Worm (Caenorhabditis elegans) whole organism, early embryonic: ENCODE results near the gene cdr-1.
"Not testable (repeated sequence)": the region's sequence is repeated elsewhere in the genome, so short reads cannot be mapped to it uniquely, and the experiment has no call there.

ENCODE experiments used
- B0310.2 ChIP-seq: sonication (generic microtip); optimal IDR thresholded peaks from 2 replicates; lab custom pipeline; 2016; ENCODE audit warnings: mild to moderate bottlenecking, missing genetic modification characterization, missing compliant biosample characterization
- F13C5.2 ChIP-seq: sonication (generic microtip); optimal IDR thresholded peaks from 2 replicates; lab custom pipeline; 2017; ENCODE audit warnings: mild to moderate bottlenecking, missing genetic modification characterization, inconsistent platforms, missing compliant biosample characterization
- aly-1 ChIP-seq: sonication (generic microtip); optimal IDR thresholded peaks from 2 replicates; lab custom pipeline; 2016; ENCODE audit warnings: missing genetic modification characterization, missing compliant biosample characterization
- ama-1 ChIP-seq: fragments of 150-350 bp; optimal IDR thresholded peaks from 2 replicates; lab custom pipeline; 2014
- ceh-13 ChIP-seq: fragments of 200-800 bp; sonication (Bioruptor generic); optimal IDR thresholded peaks from 2 replicates; lab custom pipeline; 2018; ENCODE audit warnings: mild to moderate bottlenecking, missing genetic modification characterization, missing compliant biosample characterization
- ceh-36 ChIP-seq: sonication (generic microtip); optimal IDR thresholded peaks from 2 replicates; lab custom pipeline; 2016; ENCODE audit warnings: missing genetic modification characterization, inconsistent platforms, missing compliant biosample characterization
- ets-7 ChIP-seq: sonication (generic microtip); optimal IDR thresholded peaks from 2 replicates; lab custom pipeline; 2016; ENCODE audit warnings: missing genotype, missing genetic modification characterization, missing compliant biosample characterization
- flt-1 ChIP-seq: fragments of 200-800 bp; sonication (Bioruptor generic); IDR thresholded peaks from 2 replicates; pipeline ENCODE4 v1.3.6; 2022; ENCODE audit warnings: missing genetic modification characterization, missing compliant biosample characterization
- hmbx-1 ChIP-seq: sonication (generic microtip); optimal IDR thresholded peaks from 2 replicates; lab custom pipeline; 2016; ENCODE audit warnings: mild to moderate bottlenecking, missing genetic modification characterization, missing compliant biosample characterization
- hmg-4 ChIP-seq: fragments of 200-800 bp; sonication (Bioruptor generic); optimal IDR thresholded peaks from 2 replicates; lab custom pipeline; 2018; ENCODE audit warnings: mild to moderate bottlenecking, missing genetic modification characterization, missing compliant biosample characterization
- hnd-1 ChIP-seq: sonication (generic microtip); optimal IDR thresholded peaks from 2 replicates; lab custom pipeline; 2016; ENCODE audit warnings: missing genetic modification characterization, missing compliant biosample characterization
- pes-1 ChIP-seq: fragments of 200-800 bp; sonication (Bioruptor generic); IDR thresholded peaks from 2 replicates; pipeline ENCODE4 v1.3.6; 2022; ENCODE audit warnings: missing genetic modification reagents, missing genetic modification characterization, missing compliant biosample characterization
- scrt-1 ChIP-seq: fragments of 200-800 bp; sonication (Bioruptor generic); IDR thresholded peaks from 2 replicates; pipeline ENCODE4 v1.3.6; 2022; ENCODE audit warnings: missing genetic modification characterization, missing compliant biosample characterization
- sea-1 ChIP-seq: fragments of 200-800 bp; sonication (Bioruptor generic); conservative IDR thresholded peaks from 2 replicates; pipeline ENCODE4 v1.3.6; 2022; ENCODE audit warnings: missing genetic modification characterization, missing compliant biosample characterization
- tbx-11 ChIP-seq: fragments of 200-800 bp; sonication (Bioruptor generic); IDR thresholded peaks from 2 replicates; pipeline ENCODE4 v1.3.6; 2022; ENCODE audit warnings: missing genetic modification characterization, missing compliant biosample characterization
- tbx-37 ChIP-seq: fragments of 200-800 bp; sonication (Bioruptor generic); conservative IDR thresholded peaks from 2 replicates; pipeline ENCODE4 v1.3.6; 2022; ENCODE audit warnings: missing genetic modification reagents, missing genetic modification characterization, missing compliant biosample characterization
- tra-4 ChIP-seq: sonication (generic microtip); optimal IDR thresholded peaks from 2 replicates; lab custom pipeline; 2017; ENCODE audit warnings: missing genetic modification characterization, missing compliant biosample characterization

Gene cdr-1

DNA sequence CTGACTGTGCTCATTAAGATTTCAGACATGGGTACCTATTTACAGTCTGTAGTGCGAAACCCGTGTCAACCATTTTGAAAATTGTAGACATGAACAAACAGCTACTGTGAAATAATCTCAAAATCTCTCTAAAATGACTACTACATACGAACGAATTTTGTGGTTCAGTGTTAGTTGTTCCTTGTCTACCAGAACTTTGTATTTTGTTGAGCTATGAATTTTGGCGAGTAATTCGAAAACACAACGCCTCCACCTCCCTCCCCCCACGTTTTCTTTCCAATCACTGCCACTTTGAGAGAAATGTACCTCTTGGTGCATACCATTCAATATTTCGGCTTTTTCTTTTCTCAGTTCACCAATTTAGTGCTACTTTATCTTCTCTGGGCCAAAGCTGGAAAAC is 28.4 kb upstream of the cdr-1 start, which contains the start of gene T06C12.11:
T06C12.11 (plus strand) TSS at position 301 of the 400 bp plus-strand sequence.
- no peak for TF ChIP-seq ceh-13 (GFP tag; lab: Kevin White, UChicago)
- no peak for TF ChIP-seq tbx-11 (GFP tag; lab: Robert Waterston, UW)
- TF ChIP-seq hnd-1 (tag; lab: Kevin White, UChicago) = no peak
- no peak for TF ChIP-seq flt-1 (GFP tag; lab: Robert Waterston, UW)
- TF ChIP-seq F13C5.2 (tag; lab: Kevin White, UChicago) = no peak
- no peak for TF ChIP-seq ceh-36
- no peak for TF ChIP-seq scrt-1 (GFP tag; lab: Robert Waterston, UW)
- TF ChIP-seq pes-1 (GFP tag; lab: Robert Waterston, UW) = no peak
- no peak for TF ChIP-seq tbx-37
- TF ChIP-seq hmg-4 (GFP tag; lab: Kevin White, UChicago) = no peak
- TF ChIP-seq hmbx-1 (tag; lab: Kevin White, UChicago) = no peak
- TF ChIP-seq sea-1 (GFP tag; lab: Robert Waterston, UW) = no peak
- TF ChIP-seq B0310.2 (tag; lab: Kevin White, UChicago) = no peak
- no peak for TF ChIP-seq ets-7
- TF ChIP-seq tra-4 (tag; lab: Kevin White, UChicago) = no peak
- TF ChIP-seq ama-1 (lab: Kevin White, UChicago) = no peak
- no peak for TF ChIP-seq aly-1 (tag; lab: Kevin White, UChicago)

DNA sequence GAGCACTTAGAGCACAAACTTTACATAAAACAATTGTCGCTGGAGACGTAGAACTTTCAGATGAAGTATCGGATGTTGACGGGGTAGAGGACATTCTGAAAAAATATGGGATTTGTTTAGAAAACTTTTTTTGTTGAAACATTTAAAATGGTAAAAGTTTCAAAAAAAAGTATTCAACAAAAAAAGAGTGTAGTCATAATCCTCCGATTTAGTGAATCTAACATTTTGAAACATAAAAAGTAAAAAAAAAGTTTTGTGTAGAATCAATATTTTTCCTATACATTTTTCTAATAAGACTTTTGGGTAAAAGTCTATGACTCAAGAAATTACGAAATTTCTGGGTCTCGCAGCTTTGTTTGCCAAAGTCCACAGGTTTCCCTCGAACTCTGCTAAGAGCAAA is 24.4 kb upstream of the cdr-1 start, which contains the start of gene nhr-213:
nhr-213 (minus strand) TSS at position 101 of the 400 bp plus-strand sequence.
- no peak for TF ChIP-seq tra-4 (tag; lab: Kevin White, UChicago)
- TF ChIP-seq hmbx-1 (tag; lab: Kevin White, UChicago) = no peak
- no peak for TF ChIP-seq ets-7
- TF ChIP-seq aly-1 (tag; lab: Kevin White, UChicago) = no peak
- no peak for TF ChIP-seq hnd-1 (tag; lab: Kevin White, UChicago)
- no peak for TF ChIP-seq pes-1 (GFP tag; lab: Robert Waterston, UW)
- no peak for TF ChIP-seq hmg-4 (GFP tag; lab: Kevin White, UChicago)
- no peak for TF ChIP-seq tbx-11 (GFP tag; lab: Robert Waterston, UW)

DNA sequence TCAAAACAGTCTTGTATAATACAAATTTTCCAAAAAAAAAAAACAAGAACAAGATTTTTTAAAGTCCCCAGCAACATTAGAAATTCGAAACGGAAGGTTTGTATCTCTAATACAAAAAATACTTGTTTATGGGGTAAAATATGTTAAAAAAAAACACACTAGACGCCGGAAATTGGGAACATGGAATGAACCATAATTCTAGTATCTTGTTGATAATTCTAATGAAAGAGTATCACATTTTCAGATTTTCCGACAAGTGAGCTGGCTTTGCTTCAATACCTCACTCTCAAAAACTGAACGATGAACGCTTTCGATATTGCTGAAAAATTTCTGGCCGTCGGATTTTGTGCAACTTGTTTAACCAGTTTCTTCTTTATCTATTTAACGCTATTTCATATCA is 23.4 kb upstream of the cdr-1 start, which contains the start of gene str-60:
str-60 (plus strand) TSS at position 301 of the 400 bp plus-strand sequence.
- TF ChIP-seq tbx-11 (GFP tag; lab: Robert Waterston, UW) (no peak), tbx-37 (no peak), hnd-1 (tag; lab: Kevin White, UChicago) (no peak), ama-1 (lab: Kevin White, UChicago) (no peak), tra-4 (tag; lab: Kevin White, UChicago) (no peak), pes-1 (GFP tag; lab: Robert Waterston, UW) (no peak), ceh-13 (GFP tag; lab: Kevin White, UChicago) (no peak), B0310.2 (tag; lab: Kevin White, UChicago) (no peak), sea-1 (GFP tag; lab: Robert Waterston, UW) (no peak), ets-7 (no peak), aly-1 (tag; lab: Kevin White, UChicago) (no peak), flt-1 (GFP tag; lab: Robert Waterston, UW) (no peak), F13C5.2 (tag; lab: Kevin White, UChicago) (no peak), hmg-4 (GFP tag; lab: Kevin White, UChicago) (no peak), ceh-36 (no peak), scrt-1 (GFP tag; lab: Robert Waterston, UW) (no peak), hmbx-1 (tag; lab: Kevin White, UChicago) (no peak)

DNA sequence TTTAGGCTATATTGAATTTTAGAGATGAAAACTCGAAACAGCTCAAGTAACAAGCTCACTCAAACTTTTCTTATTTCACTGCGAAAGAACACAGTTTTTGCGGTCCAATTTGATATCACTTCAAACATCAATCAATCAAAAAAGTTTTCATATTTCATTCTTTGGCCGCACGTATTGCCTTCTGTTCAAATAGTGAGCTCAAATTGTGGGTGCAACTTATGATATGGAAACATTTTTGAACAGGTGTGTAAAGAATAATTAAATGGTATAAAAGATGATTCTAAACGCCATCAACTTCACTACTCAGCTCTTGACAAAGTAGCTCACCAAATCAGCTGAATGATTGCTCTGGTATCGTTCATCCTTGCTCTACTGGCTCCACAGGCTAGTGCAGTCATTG is 21.4 kb upstream of the cdr-1 start, which contains the start of gene T06C12.14:
T06C12.14 (plus strand) TSS at position 301 of the 400 bp plus-strand sequence.
- TF ChIP-seq tra-4 (tag; lab: Kevin White, UChicago) = no peak
- no peak for TF ChIP-seq F13C5.2 (tag; lab: Kevin White, UChicago)
- no peak for TF ChIP-seq flt-1 (GFP tag; lab: Robert Waterston, UW)
- no peak for TF ChIP-seq hmg-4 (GFP tag; lab: Kevin White, UChicago)
- no peak for TF ChIP-seq ceh-36
- no peak for TF ChIP-seq hmbx-1 (tag; lab: Kevin White, UChicago)
- no peak for TF ChIP-seq tbx-11 (GFP tag; lab: Robert Waterston, UW)
- TF ChIP-seq B0310.2 (tag; lab: Kevin White, UChicago) = no peak
- TF ChIP-seq ets-7 = no peak
- no peak for TF ChIP-seq aly-1 (tag; lab: Kevin White, UChicago)
- TF ChIP-seq sea-1 (GFP tag; lab: Robert Waterston, UW) = no peak
- TF ChIP-seq ceh-13 (GFP tag; lab: Kevin White, UChicago) = no peak
- TF ChIP-seq ama-1 (lab: Kevin White, UChicago) = no peak
- TF ChIP-seq pes-1 (GFP tag; lab: Robert Waterston, UW) = no peak
- no peak for TF ChIP-seq scrt-1 (GFP tag; lab: Robert Waterston, UW)

DNA sequence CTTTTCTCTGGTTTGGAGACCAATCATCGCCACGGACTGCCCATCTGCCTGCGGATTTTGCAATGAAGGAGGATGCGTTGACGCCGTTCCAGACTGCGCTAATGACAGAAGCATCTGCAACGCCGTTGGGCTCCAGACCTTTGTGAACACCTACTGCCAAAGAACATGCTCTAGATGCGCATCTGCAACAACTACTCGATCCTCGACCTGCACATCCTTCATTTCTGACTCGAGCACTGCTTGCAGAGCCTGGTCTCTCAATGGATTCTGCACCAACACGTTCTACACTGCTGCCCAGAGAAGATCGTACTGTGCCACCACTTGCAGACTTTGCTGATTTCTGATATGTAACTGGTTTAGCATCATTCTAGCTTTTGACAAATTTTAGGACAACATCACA is 20.5 kb upstream of the cdr-1 start:
- TF ChIP-seq flt-1 (GFP tag; lab: Robert Waterston, UW) (no peak), ama-1 (lab: Kevin White, UChicago) (no peak), aly-1 (tag; lab: Kevin White, UChicago) (no peak), tra-4 (tag; lab: Kevin White, UChicago) (no peak), hnd-1 (tag; lab: Kevin White, UChicago) (no peak), ceh-36 (no peak), tbx-11 (GFP tag; lab: Robert Waterston, UW) (no peak), ets-7 (no peak), B0310.2 (tag; lab: Kevin White, UChicago) (no peak), hmg-4 (GFP tag; lab: Kevin White, UChicago) (no peak), pes-1 (GFP tag; lab: Robert Waterston, UW) (no peak), scrt-1 (GFP tag; lab: Robert Waterston, UW) (no peak), hmbx-1 (tag; lab: Kevin White, UChicago) (no peak), tbx-37 (no peak), F13C5.2 (tag; lab: Kevin White, UChicago) (no peak)

DNA sequence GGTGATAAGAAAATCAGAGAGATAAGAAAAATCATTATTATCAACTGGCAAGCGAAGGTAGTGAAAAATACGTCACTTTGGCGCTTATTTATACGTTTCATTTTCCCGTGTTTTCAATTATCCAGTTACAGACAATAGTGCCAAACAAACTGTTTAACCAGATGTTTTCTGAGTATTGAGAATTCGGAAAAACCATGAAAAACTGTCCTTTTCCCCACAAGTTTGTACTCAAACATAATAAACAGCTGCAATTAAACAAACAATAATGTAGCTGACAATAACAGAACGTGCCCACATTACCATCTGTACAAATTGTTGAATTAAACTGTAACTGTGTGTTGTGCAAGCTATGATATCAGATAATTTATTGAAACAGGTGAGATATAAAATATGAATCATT is 15.6 kb upstream of the cdr-1 start, which contains the start of the genes F35E8.1 and F35E8.2:
F35E8.1 (minus strand) TSS at position 101 of the 400 bp plus-strand sequence.
F35E8.2 (plus strand) TSS at position 132 of the 400 bp plus-strand sequence.
- not testable (repeated sequence) for TF ChIP-seq aly-1, hnd-1, hmbx-1 (tag; lab: Kevin White, UChicago)
